Fruit fly (Drosophila melanogaster): Measurements from ENCODE around the gene CG45066.

DNA sequence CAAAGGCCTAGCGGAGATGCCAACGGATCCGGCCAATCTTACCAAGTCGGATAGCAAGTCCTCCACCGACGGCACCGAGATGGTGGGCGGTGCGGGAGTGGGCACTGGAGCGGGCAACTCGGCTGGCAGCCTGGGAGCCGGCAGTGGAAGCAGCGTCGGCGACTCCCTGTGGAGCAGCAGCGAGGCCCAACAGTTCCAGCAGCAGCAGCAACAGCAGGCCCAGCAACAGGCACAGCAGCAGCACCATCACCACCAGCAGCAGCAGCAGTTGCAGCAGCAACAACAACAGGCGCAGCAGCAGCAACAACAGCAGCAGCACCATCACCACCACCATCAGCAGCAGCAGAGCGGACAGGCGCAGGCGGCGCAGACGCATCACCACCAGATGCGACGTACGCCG lies 39.3 kb upstream of the CG45066 start:
- TF ChIP-seq pan (optimal IDR thresholded peaks at IDR 0.05) (no peak), psq (optimal IDR thresholded peaks at IDR 0.05) (no peak), EcR (GFP tag; optimal IDR thresholded peaks at IDR 0.05) (no peak), Dll (optimal IDR thresholded peaks at IDR 0.05) (no peak), CG8478 (optimal IDR thresholded peaks at IDR 0.05) (no peak), usp (GFP tag; optimal IDR thresholded peaks at IDR 0.05) (no peak)
